Fruit fly (Drosophila melanogaster): ENCODE data around the gene ex.

Gene ex

DNA sequence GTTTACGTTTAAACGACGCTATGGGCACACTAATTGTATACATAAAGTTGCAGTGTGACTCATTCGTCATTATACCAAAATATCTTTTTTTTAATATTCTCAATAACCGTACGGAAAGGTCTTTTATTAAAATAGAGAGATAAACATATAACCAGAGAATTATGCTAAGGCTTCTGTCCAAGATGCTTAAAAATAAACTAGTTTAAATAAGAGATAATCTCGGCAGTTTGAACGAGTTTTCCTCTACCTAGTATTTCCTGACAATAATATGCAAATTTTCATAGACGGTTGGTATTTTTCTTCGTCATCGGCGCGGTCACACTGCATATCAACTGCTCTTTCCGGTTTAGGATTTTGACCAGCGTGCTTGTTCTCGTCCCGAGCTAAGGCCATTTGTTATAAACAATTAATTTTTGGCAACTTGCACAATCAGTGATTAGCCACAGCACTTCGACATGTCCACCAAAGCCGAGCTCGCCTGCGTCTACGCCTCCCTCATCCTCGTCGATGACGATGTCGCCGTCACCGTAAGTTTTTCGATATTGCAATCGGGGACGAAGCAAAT, 11.3 kb upstream of the ex start, which contains the start of the genes CG13690 and RpLP1:
CG13690 (minus strand) TSS at position 33 of the 565 bp plus-strand sequence.
RpLP1 (plus strand) TSS at position 333 of the 565 bp plus-strand sequence.
- TF ChIP-seq Myc (optimal IDR thresholded peaks at IDR 0.05) (no peak), insv (optimal IDR thresholded peaks at IDR 0.05) (no peak), h (optimal IDR thresholded peaks at IDR 0.05) (no peak), Sin3A (optimal IDR thresholded peaks at IDR 0.05) (no peak)

DNA sequence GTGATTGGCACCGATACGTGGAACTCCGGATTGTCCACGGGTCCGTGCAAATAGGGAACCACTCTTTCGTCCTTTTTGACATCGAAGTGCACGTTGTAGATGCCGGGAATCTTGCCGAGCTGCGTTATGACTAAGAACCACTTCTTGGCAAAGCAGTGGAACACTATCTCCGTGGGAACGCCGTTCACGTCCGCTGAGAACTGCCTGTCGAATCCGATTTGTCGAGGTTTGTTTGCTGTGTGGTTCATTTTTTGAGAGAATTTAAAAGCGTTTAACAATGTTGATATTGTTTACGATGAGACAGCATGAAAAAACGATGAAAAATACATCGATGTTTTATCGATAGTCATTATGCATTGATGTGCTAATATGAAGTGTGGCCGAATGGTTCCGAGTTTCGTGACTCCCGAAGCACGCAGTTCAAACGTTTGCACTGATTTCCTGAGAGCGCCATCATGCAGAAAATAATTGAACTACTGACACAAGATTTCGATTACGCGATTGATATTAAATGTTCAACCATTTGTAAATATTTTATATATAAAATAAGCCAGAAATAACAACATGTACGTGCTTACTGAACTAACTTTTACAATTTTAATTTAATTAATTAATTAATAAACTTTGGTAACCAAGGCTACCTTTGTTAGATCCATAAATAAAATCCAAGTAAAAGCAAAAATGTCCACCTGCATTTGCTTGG, 9.8 kb upstream of the ex start, which contains the start of the genes CG11885 and CG13692:
CG11885 (minus strand) TSS at position 332 of the 703 bp plus-strand sequence.
CG13692 (plus strand) TSS at position 653 of the 703 bp plus-strand sequence.
- no peak for TF ChIP-seq h (optimal IDR thresholded peaks at IDR 0.05)
- no peak for TF ChIP-seq Sin3A (optimal IDR thresholded peaks at IDR 0.05)
- no peak for TF ChIP-seq Myc (optimal IDR thresholded peaks at IDR 0.05)
- no peak for TF ChIP-seq psq (optimal IDR thresholded peaks at IDR 0.05)
- TF ChIP-seq insv (optimal IDR thresholded peaks at IDR 0.05) = no peak
- no peak for TF ChIP-seq ttk (optimal IDR thresholded peaks at IDR 0.05)

DNA sequence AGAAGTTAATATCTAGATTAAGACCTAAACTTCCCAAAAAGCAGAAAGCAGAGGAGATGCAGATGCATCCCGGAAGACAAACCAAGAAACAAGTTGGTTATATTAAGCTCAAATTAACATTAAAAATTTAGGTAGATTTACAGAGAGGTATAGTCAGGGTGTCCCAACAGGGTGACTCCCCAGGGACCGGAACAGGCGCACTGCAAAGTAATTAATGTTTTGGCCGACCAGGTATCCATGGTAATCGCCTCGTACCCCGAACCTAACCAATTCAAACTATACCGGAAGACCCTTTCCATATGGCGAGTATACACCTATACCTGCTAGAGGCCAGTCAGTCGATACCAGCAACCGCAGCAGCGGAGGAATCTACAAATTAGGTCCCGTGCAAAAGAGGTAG, 8.5 kb upstream of the ex start, which contains the start of gene BBS8:
BBS8 (plus strand) TSS at position 301 of the 400 bp plus-strand sequence.
- TF ChIP-seq ttk (optimal IDR thresholded peaks at IDR 0.05) = no peak

DNA sequence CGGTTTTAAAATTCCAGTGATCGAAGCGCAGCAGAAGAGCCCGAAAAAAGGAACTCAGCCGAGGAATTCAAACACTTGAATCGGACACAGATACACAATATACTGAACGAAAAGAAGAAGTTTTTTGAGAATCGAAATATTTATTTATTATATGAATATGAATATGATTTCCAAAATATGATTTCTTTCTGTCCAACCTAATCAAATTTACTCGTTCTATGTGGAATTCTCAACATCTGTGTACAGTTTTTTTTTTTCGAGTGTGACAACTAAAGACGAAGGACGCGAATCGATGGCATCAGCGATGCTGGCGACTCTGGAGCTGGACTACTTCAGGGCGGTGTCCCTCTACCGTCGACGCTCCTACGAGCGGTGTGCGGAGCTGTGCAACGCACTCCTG, 7.9 kb upstream of the ex start:
- TF ChIP-seq Myc (optimal IDR thresholded peaks at IDR 0.05) (no peak), Sin3A (optimal IDR thresholded peaks at IDR 0.05) (no peak), insv (optimal IDR thresholded peaks at IDR 0.05) (no peak), psq (optimal IDR thresholded peaks at IDR 0.05) (no peak), ttk (optimal IDR thresholded peaks at IDR 0.05) (no peak), h (optimal IDR thresholded peaks at IDR 0.05) (no peak)

DNA sequence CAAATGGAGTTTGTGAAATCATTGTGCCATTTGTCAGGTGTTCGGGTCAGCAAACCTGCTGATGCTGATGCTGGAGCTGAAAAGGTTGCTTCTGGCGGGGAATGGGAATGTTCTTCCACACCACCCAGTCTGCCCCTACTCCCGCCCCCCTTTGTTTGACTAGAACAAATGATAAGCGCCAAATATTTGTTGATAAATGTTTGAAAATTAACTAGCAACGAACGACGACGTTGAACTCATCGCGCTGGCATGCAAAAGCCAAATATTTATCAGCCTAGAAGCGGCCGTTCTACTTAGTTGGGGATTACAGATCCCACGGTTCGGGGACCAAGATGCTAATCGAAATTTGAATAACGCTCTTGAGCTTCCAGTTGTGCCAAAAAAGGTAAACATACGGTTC, 5.5 kb upstream of the ex start:
- TF ChIP-seq h (optimal IDR thresholded peaks at IDR 0.05) = no peak
- TF ChIP-seq Sin3A (optimal IDR thresholded peaks at IDR 0.05) = no peak
- TF ChIP-seq psq (optimal IDR thresholded peaks at IDR 0.05) = no peak
- TF ChIP-seq insv (optimal IDR thresholded peaks at IDR 0.05) = no peak
- TF ChIP-seq Myc (optimal IDR thresholded peaks at IDR 0.05) = no peak
- no peak for TF ChIP-seq ttk (optimal IDR thresholded peaks at IDR 0.05)

DNA sequence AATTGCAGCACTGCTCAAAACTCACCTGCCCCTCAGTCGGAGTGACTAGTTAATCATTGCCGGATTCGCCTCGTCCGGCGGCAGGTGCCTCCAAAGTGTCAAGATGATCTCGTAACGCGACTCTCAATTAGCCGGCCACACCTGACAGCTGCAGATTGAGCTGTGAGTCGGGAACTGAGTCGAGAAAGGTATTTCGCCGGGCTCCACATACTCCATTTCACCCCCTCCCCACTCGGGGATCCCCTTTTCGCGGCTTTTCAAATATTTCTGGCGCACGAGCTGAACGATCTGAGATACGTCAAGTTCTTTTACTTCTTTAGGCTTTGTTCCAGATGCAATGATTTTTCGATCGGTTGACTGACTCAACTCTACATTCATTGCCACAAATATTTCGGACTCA, 4.6 kb upstream of the ex start:
- TF ChIP-seq insv (optimal IDR thresholded peaks at IDR 0.05) (no peak), psq (optimal IDR thresholded peaks at IDR 0.05) (no peak), Sin3A (optimal IDR thresholded peaks at IDR 0.05) (no peak), ttk (optimal IDR thresholded peaks at IDR 0.05) (no peak), Myc (optimal IDR thresholded peaks at IDR 0.05) (no peak), h (optimal IDR thresholded peaks at IDR 0.05) (no peak)

DNA sequence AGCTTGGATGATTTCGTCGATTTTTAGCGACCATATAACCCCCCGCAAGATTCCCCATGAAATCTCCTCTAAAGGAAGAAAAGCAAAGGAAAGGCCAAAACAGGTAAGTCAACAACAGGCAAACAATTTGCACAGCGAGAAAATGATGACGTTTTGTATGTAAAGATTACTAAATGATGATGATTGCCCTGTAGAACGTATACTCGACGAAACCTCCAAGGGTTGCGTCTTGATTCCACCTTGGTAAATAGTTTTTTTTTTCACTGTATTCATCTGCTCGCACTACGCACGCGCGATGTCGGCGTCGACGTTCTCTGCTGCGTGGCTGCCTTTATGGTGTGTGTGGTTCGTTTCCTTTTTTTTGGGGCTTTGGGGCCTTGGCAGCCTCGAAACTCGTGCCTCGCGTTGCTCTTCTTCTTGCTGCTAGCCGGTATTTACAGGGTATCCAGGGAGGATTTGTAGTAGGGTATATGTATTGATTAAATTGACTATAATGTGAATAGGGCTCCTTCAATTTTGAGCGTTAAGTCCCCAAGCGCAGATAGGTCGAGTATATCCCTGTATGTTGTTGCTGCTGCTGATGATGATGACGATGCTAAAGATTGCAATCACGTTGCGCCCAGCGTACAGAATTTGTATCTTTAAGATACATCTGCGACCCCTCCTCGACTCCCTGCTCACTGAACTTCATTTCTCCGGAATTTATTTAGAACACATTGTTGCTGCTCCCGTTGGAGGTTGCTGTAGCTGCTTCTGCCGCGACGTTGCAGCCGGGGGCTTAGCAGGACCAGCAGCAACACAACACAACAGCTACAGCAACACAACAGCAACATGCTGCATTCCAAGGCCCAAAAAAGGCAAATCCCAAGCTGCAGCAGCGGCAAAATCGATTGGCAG, 3.4 kb upstream of the ex start:
- TF ChIP-seq Myc (optimal IDR thresholded peaks at IDR 0.05) (no peak), ttk (optimal IDR thresholded peaks at IDR 0.05) (no peak), psq (optimal IDR thresholded peaks at IDR 0.05) (no peak), Sin3A (optimal IDR thresholded peaks at IDR 0.05) (no peak), h (optimal IDR thresholded peaks at IDR 0.05) (no peak), insv (optimal IDR thresholded peaks at IDR 0.05) (no peak)

DNA sequence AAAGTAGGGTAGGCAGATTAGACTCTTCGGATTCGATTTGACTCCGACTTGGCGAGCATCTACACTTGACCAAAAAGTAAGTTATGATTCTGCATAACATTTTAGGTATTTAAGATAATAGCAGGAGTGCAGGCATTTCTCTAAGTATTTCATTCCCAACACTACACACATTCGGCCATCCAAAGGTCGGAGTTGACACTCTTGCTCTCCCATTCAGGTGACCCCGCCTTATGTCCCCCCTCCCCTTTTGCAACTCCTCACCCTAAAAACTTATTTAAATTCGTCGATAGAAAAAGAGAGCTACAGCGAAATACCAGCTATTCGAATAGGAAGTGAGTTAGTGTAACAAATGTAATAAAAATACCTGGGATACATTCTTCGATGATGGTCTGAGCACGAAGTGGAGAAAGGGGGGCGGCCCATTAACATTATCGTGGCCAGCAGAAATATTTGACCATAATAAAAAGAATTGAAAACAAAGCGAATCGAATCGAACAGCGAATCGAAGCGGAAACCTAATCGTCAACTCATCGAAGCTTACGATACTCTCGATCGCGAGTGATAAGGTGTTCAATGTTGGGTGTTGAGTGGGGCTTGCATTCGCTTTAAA, 2.5 kb upstream of the ex start:
- TF ChIP-seq insv (optimal IDR thresholded peaks at IDR 0.05) = no peak
- no peak for TF ChIP-seq Myc (optimal IDR thresholded peaks at IDR 0.05)
- TF ChIP-seq h (optimal IDR thresholded peaks at IDR 0.05) = no peak
- no peak for TF ChIP-seq Sin3A (optimal IDR thresholded peaks at IDR 0.05)
- TF ChIP-seq ttk (optimal IDR thresholded peaks at IDR 0.05) = no peak
- TF ChIP-seq psq (optimal IDR thresholded peaks at IDR 0.05) = no peak

DNA sequence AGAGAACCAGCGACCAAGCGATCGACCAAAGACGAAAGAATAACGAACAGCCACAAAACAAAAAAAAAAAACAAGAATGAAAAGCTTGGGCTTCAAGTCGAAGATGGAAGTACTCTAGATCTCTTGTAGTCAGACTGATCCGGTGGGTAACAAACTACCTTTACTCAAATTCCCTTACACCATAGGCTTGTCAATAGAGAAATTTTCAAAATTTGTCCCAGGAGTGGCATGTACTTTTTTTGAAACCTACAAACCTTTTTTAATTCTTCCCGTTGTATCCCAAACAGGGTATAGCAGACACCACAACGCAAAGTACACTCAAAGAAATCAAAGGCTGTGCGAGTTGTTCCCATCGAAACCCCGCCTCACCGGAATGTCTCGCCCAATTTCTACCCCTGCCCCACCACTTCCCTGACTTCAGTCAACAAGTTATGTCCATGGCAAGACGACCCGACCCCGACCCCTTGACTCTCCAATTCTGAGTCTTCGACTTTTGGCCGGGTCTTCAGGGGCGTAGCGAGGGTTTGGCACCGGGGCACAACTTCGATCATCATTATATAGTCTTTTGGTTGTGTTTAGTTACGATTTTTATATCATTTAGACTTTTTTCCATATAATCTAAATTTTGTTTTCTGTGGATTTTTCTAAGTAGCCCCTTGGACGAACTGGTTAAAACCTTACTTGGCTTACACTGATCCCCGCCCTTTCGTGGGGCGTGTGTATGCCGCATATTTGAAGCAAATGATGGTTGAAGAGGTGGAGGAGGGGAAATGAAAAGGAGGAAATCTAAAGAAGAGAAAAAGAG, 1.1 kb upstream of the ex start:
- no peak for TF ChIP-seq h (optimal IDR thresholded peaks at IDR 0.05)
- TF ChIP-seq psq (optimal IDR thresholded peaks at IDR 0.05) = no peak
- TF ChIP-seq ttk (optimal IDR thresholded peaks at IDR 0.05) = no peak
- TF ChIP-seq Myc (optimal IDR thresholded peaks at IDR 0.05) = no peak
- no peak for TF ChIP-seq insv (optimal IDR thresholded peaks at IDR 0.05)
- no peak for TF ChIP-seq Sin3A (optimal IDR thresholded peaks at IDR 0.05)

DNA sequence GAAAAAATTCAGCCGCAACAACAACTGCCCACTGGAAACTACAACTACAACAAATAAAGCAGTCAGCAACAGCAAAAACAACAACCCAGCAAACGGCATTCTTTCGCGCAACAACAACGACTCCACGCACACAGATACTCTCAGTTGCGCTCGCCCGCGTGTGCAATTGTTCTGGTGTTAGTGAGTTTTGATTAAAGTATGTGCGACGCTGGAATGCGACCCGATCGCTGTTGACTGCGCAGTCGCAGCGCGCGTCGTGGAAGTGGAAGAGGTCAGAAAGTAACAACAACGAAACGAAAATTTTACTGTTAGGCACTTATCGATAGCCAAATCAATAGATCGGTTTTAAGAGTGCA, 580 bp downstream of the ex start:
- TF ChIP-seq insv (optimal IDR thresholded peaks at IDR 0.05) = no peak
- no peak for TF ChIP-seq Myc (optimal IDR thresholded peaks at IDR 0.05)
- TF ChIP-seq Sin3A (optimal IDR thresholded peaks at IDR 0.05) = no peak
- TF ChIP-seq h (optimal IDR thresholded peaks at IDR 0.05) = no peak
- TF ChIP-seq psq (optimal IDR thresholded peaks at IDR 0.05) = no peak
- no peak for TF ChIP-seq ttk (optimal IDR thresholded peaks at IDR 0.05)

DNA sequence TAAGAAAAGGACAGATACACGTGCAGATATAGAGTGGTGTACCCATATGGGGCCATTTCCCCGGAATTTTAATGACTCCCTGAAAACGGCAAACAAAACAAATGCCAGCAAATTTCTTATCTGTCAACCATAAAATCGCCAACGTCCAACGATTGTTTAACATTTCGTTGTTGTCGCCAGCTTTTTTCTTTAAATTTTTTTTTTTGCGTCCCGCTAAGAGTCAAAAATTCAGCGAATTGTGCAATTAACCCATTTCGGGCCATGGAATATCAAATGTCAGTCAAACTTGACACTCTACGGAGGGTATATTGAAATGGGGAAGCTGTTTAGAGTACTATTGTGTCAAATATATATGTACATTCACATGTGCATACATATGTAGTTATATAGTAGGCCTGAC, 1.1 kb downstream of the ex start:
- TF ChIP-seq ttk (optimal IDR thresholded peaks at IDR 0.05) = no peak
- no peak for TF ChIP-seq Sin3A (optimal IDR thresholded peaks at IDR 0.05)
- no peak for TF ChIP-seq Myc (optimal IDR thresholded peaks at IDR 0.05)
- no peak for TF ChIP-seq insv (optimal IDR thresholded peaks at IDR 0.05)
- TF ChIP-seq psq (optimal IDR thresholded peaks at IDR 0.05) = no peak
- TF ChIP-seq h (optimal IDR thresholded peaks at IDR 0.05) = no peak
